Worm (Caenorhabditis elegans) whole organism, mixed stage, embryonic: ENCODE data around the gene sre-4.
"Not testable (repeated sequence)": the region's sequence is repeated elsewhere in the genome, so short reads cannot be mapped to it uniquely, and the experiment has no call there.

Source experiments
- ces-1 ChIP-seq: fragments of 150-350 bp; optimal IDR thresholded peaks from 2 replicates; lab custom pipeline; 2014; ENCODE audit warnings: missing biosample characterization, missing genetic modification reagents, missing genetic modification characterization
- lin-13 ChIP-seq: fragments of 150-350 bp; optimal IDR thresholded peaks from 2 replicates; lab custom pipeline; 2014; ENCODE audit warnings: missing biosample characterization, missing genetic modification characterization
- lsy-2 ChIP-seq: fragments of 150-350 bp; optimal IDR thresholded peaks from 2 replicates; lab custom pipeline; 2014; ENCODE audit warnings: missing biosample characterization, missing genetic modification characterization
- mab-5 ChIP-seq: fragments of 150-350 bp; optimal IDR thresholded peaks from 2 replicates; lab custom pipeline; 2014; ENCODE audit warnings: missing biosample characterization, missing genetic modification characterization
- nhr-237 ChIP-seq: fragments of 150-350 bp; optimal IDR thresholded peaks from 2 replicates; lab custom pipeline; 2014; ENCODE audit warnings: missing biosample characterization, missing genetic modification characterization
- pha-4 ChIP-seq: fragments of 150-350 bp; optimal IDR thresholded peaks from 2 replicates; lab custom pipeline; 2018; ENCODE audit warnings: missing biosample characterization, missing genetic modification reagents, missing genetic modification characterization
- snpc-4 ChIP-seq: fragments of 150-350 bp; optimal IDR thresholded peaks from 2 replicates; lab custom pipeline; 2014; ENCODE audit warnings: missing biosample characterization, missing genetic modification characterization
- unc-62 ChIP-seq: fragments of 150-350 bp; optimal IDR thresholded peaks from 2 replicates; lab custom pipeline; 2014; ENCODE audit warnings: missing biosample characterization, missing genetic modification reagents, missing genetic modification characterization
- ztf-11 ChIP-seq: fragments of 150-350 bp; optimal IDR thresholded peaks from 2 replicates; lab custom pipeline; 2014; ENCODE audit warnings: missing biosample characterization, missing genetic modification characterization

- TF ChIP-seq ces-1 (GFP tag; lab: Kevin White, UChicago); pha-4 (tag; lab: Kevin White, UChicago); unc-62 (GFP tag; lab: Kevin White, UChicago); lsy-2 (tag; lab: Kevin White, UChicago); ztf-11 (tag; lab: Kevin White, UChicago); mab-5 (tag; lab: Kevin White, UChicago); snpc-4; lin-13 (tag; lab: Kevin White, UChicago); nhr-237 (tag; lab: Kevin White, UChicago): not testable (repeated sequence)
Measured at ce11 chrIV:9740851-9741549, 43.6 kb downstream of the sre-4 start, which contains the start of gene gln-6.
